Fruit fly (Drosophila melanogaster): ENCODE data around the gene CG32195.
A peak's percentile ranks its signal among the peaks of the same experiment; 100 is the strongest.

CG32195 gene

dm6 chr3L:18112669-18113068 is at the start of gene CG32195, which contains the start of gene CG7341:
TSS of gene CG32195 (plus strand) at chr3L:18112959.
TSS of gene CG7341 (plus strand) at chr3L:18112959.
- no peak for TF ChIP-seq CG34367 (tag; optimal IDR thresholded peaks at IDR 0.05)
- no peak for TF ChIP-seq CG14655 (GFP tag; optimal IDR thresholded peaks at IDR 0.05)
- no peak for TF ChIP-seq EcR (GFP tag; optimal IDR thresholded peaks at IDR 0.05)
- no peak for TF ChIP-seq CG8301 (tag; optimal IDR thresholded peaks at IDR 0.05)
- no peak for TF ChIP-seq Pif1A (GFP tag; optimal IDR thresholded peaks at IDR 0.05)
- TF ChIP-seq CG9948 (tag; optimal IDR thresholded peaks at IDR 0.05) = no peak
- no peak for TF ChIP-seq CG10348 (GFP tag; IDR thresholded peaks at IDR 0.05)
- no peak for TF ChIP-seq CG13204 (GFP tag; optimal IDR thresholded peaks at IDR 0.05)
- TF ChIP-seq Pif1B (GFP tag; optimal IDR thresholded peaks at IDR 0.05) = no peak
- TF ChIP-seq CG4496 (GFP tag; IDR thresholded peaks at IDR 0.05) = no peak

dm6 chr3L:18062959-18063510 is 49.7 kb upstream of the CG32195 start:
- TF ChIP-seq D1 (tag; optimal IDR thresholded peaks at IDR 0.05) (peak; percentile 81), CG9948 (tag; optimal IDR thresholded peaks at IDR 0.05) (peak; percentile 71), Ets98B (GFP tag; IDR thresholded peaks at IDR 0.05) (peak; percentile 76), CG15710 (tag; optimal IDR thresholded peaks at IDR 0.05) (peak; percentile 83), Snoo (tag; optimal IDR thresholded peaks at IDR 0.05) (peak; percentile 55), CG4496 (GFP tag; IDR thresholded peaks at IDR 0.05) (peak; percentile 85), Pif1A (GFP tag; optimal IDR thresholded peaks at IDR 0.05) (peak; percentile 85), CG34367 (tag; optimal IDR thresholded peaks at IDR 0.05) (peak; percentile 78), rn (GFP tag; IDR thresholded peaks at IDR 0.05) (no peak), EcR (GFP tag; optimal IDR thresholded peaks at IDR 0.05) (peak; percentile 95), fd96Ca (GFP tag; IDR thresholded peaks at IDR 0.05) (peak; percentile 83), CG8159 (tag; optimal IDR thresholded peaks at IDR 0.05) (peak; percentile 84), CG8301 (tag; optimal IDR thresholded peaks at IDR 0.05) (peak; percentile 82), CG13204 (GFP tag; optimal IDR thresholded peaks at IDR 0.05) (peak; percentile 76), CG14655 (GFP tag; optimal IDR thresholded peaks at IDR 0.05) (peak; percentile 90), gl (tag; optimal IDR thresholded peaks at IDR 0.05) (peak; percentile 84), Pif1B (GFP tag; optimal IDR thresholded peaks at IDR 0.05) (peak; percentile 63), CG12605 (GFP tag; IDR thresholded peaks at IDR 0.05) (no peak; the same call in none of the 2 replicates), CG32121 (GFP tag; IDR thresholded peaks at IDR 0.05) (peak; percentile 78), CG10348 (GFP tag; IDR thresholded peaks at IDR 0.05) (no peak), CG17806 (tag; optimal IDR thresholded peaks at IDR 0.05) (peak; percentile 80)

dm6 chr3L:18064632-18065482 is 47.9 kb upstream of the CG32195 start, which contains the start of gene Eip75B:
TSS of gene Eip75B (minus strand) at chr3L:18064696.
- TF ChIP-seq rn (GFP tag; IDR thresholded peaks at IDR 0.05) (no peak), CG15710 (tag; optimal IDR thresholded peaks at IDR 0.05) (peak; percentile 66), CG9948 (tag; optimal IDR thresholded peaks at IDR 0.05) (peak; percentile 76), CG32121 (GFP tag; IDR thresholded peaks at IDR 0.05) (peak; percentile 51), CG13204 (GFP tag; optimal IDR thresholded peaks at IDR 0.05) (no peak), Pif1B (GFP tag; optimal IDR thresholded peaks at IDR 0.05) (peak; percentile 18), CG8159 (tag; optimal IDR thresholded peaks at IDR 0.05) (peak; percentile 80), Snoo (tag; optimal IDR thresholded peaks at IDR 0.05) (no peak), fd96Ca (GFP tag; IDR thresholded peaks at IDR 0.05) (no peak), gl (tag; optimal IDR thresholded peaks at IDR 0.05) (no peak), CG12605 (GFP tag; IDR thresholded peaks at IDR 0.05) (peak; percentile 56; the same call in 1 of the 2 replicates), EcR (GFP tag; optimal IDR thresholded peaks at IDR 0.05) (peak; percentile 98), CG14655 (GFP tag; optimal IDR thresholded peaks at IDR 0.05) (peak; percentile 81), CG10348 (GFP tag; IDR thresholded peaks at IDR 0.05) (no peak), CG34367 (tag; optimal IDR thresholded peaks at IDR 0.05) (peak; percentile 47), D1 (tag; optimal IDR thresholded peaks at IDR 0.05) (peak; percentile 78), Pif1A (GFP tag; optimal IDR thresholded peaks at IDR 0.05) (peak; percentile 17), CG8301 (tag; optimal IDR thresholded peaks at IDR 0.05) (peak; percentile 62), CG17806 (tag; optimal IDR thresholded peaks at IDR 0.05) (peak; percentile 48), Ets98B (GFP tag; IDR thresholded peaks at IDR 0.05) (no peak), CG4496 (GFP tag; IDR thresholded peaks at IDR 0.05) (peak; percentile 72; the same call in 1 of the 3 replicates)

dm6 chr3L:18070050-18070449 is 42.7 kb upstream of the CG32195 start, which contains the start of gene CG44006:
TSS of gene CG44006 (minus strand) at chr3L:18070150.
- TF ChIP-seq EcR (GFP tag; optimal IDR thresholded peaks at IDR 0.05) (peak; percentile 68), CG12605 (GFP tag; IDR thresholded peaks at IDR 0.05) (peak; percentile 16; the same call in 1 of the 2 replicates), Ets98B (GFP tag; IDR thresholded peaks at IDR 0.05) (no peak)

- no peak for TF ChIP-seq Pif1A (GFP tag; optimal IDR thresholded peaks at IDR 0.05)
- TF ChIP-seq CG8159 (tag; optimal IDR thresholded peaks at IDR 0.05) = no peak
- TF ChIP-seq CG14655 (GFP tag; optimal IDR thresholded peaks at IDR 0.05) = no peak
- no peak for TF ChIP-seq CG12605 (GFP tag; IDR thresholded peaks at IDR 0.05)
- no peak for TF ChIP-seq Pif1B (GFP tag; optimal IDR thresholded peaks at IDR 0.05)
Measured at dm6 chr3L:18072023-18072422, 40.7 kb upstream of the CG32195 start, which contains the start of gene CG44005. TSS of gene CG44005 (minus strand) at chr3L:18072123.

Data from whole organism, pupa.